Worm (Caenorhabditis elegans) whole organism, L1 larva: ENCODE measurements around the gene T13C5.6.

Source experiments
- C16A3.4 ChIP-seq: fragments of 150-350 bp; optimal IDR thresholded peaks from 2 replicates; lab custom pipeline; 2014; ENCODE audit warnings: missing biosample characterization, missing genetic modification characterization
- aha-1 ChIP-seq: fragments of 150-350 bp; optimal IDR thresholded peaks from 2 replicates; lab custom pipeline; 2014; ENCODE audit warnings: missing biosample characterization, missing genetic modification characterization
- alr-1 ChIP-seq: fragments of 200-800 bp; sonication (Bioruptor generic); optimal IDR thresholded peaks from 2 replicates; lab custom pipeline; 2018; ENCODE audit warnings: borderline replicate concordance, mild to moderate bottlenecking, missing genetic modification characterization, missing compliant biosample characterization
- aly-2 ChIP-seq: fragments of 150-350 bp; optimal IDR thresholded peaks from 2 replicates; lab custom pipeline; 2014; ENCODE audit warnings: missing biosample characterization, missing genetic modification characterization
- ama-1 ChIP-seq: fragments of 150-350 bp; optimal IDR thresholded peaks from 2 replicates; lab custom pipeline; 2014
- blmp-1 ChIP-seq: fragments of 150-350 bp; optimal IDR thresholded peaks from 2 replicates; lab custom pipeline; 2014; ENCODE audit warnings: missing biosample characterization, missing genetic modification characterization
- ceh-90 ChIP-seq: sonication (generic microtip); optimal IDR thresholded peaks from 2 replicates; lab custom pipeline; 2016; ENCODE audit warnings: missing genetic modification characterization, missing compliant biosample characterization
- dsc-1 ChIP-seq: sonication (generic microtip); optimal IDR thresholded peaks from 2 replicates; lab custom pipeline; 2016; ENCODE audit warnings: mild to moderate bottlenecking, missing genetic modification characterization, missing compliant biosample characterization
- efl-1 ChIP-seq, 4 experiments: fragments of 150-350 bp; optimal IDR thresholded peaks in 3 of 4; peaks in 1 of 4; 1 replicate in 1 of 4; 2 replicates in 3 of 4; lab custom pipeline; 2014; ENCODE audit warnings: missing biosample characterization in 2 of 4, missing genetic modification characterization in 2 of 4, missing genetic modification reagents in 2 of 4
- efl-3 ChIP-seq: fragments of 200-800 bp; sonication (Bioruptor generic); optimal IDR thresholded peaks from 2 replicates; lab custom pipeline; 2018; ENCODE audit warnings: mild to moderate bottlenecking, missing genetic modification characterization, missing compliant biosample characterization
- egl-13 ChIP-seq: sonication (generic microtip); optimal IDR thresholded peaks from 2 replicates; lab custom pipeline; 2016; ENCODE audit warnings: missing genotype, missing genetic modification reagents, missing genetic modification characterization, missing compliant biosample characterization
- egl-27 ChIP-seq, 2 experiments: fragments of 150-350 bp in 1 of 2; sonication (generic microtip); optimal IDR thresholded peaks; 3 replicates each; lab custom pipeline; 2017 to 2018; ENCODE audit warnings: missing biosample characterization in 2 of 2, missing genetic modification characterization in 2 of 2, missing genetic modification reagents in 2 of 2
- elt-2 ChIP-seq: sonication (generic microtip); optimal IDR thresholded peaks from 2 replicates; lab custom pipeline; 2016; ENCODE audit warnings: missing genetic modification characterization, mild to moderate bottlenecking, inconsistent platforms, missing compliant biosample characterization, missing genetic modification reagents
- hlh-17 ChIP-seq: fragments of 200-800 bp; sonication (Bioruptor generic); optimal IDR thresholded peaks from 2 replicates; lab custom pipeline; 2018; ENCODE audit warnings: missing genetic modification characterization, mild to moderate bottlenecking, missing compliant biosample characterization, moderate library complexity, borderline replicate concordance
- hpl-2 ChIP-seq: fragments of 150-350 bp; optimal IDR thresholded peaks from 2 replicates; lab custom pipeline; 2014; ENCODE audit warnings: missing biosample characterization, missing genetic modification reagents, missing genetic modification characterization
- irx-1 ChIP-seq: sonication (generic microtip); optimal IDR thresholded peaks from 2 replicates; lab custom pipeline; 2016; ENCODE audit warnings: missing genetic modification characterization, missing compliant biosample characterization
- isw-1 ChIP-seq: fragments of 200-800 bp; sonication (Bioruptor generic); IDR thresholded peaks from 2 replicates; pipeline ENCODE4 v1.3.6; 2022; ENCODE audit warnings: missing genetic modification characterization, missing compliant biosample characterization
- jun-1 ChIP-seq: fragments of 150-350 bp; optimal IDR thresholded peaks from 2 replicates; lab custom pipeline; 2014; ENCODE audit warnings: missing biosample characterization, missing genetic modification reagents, missing genetic modification characterization
- lin-13 ChIP-seq: fragments of 150-350 bp; optimal IDR thresholded peaks from 2 replicates; lab custom pipeline; 2014; ENCODE audit warnings: missing biosample characterization, missing genetic modification reagents, missing genetic modification characterization
- lin-14 ChIP-seq: fragments of 200-800 bp; sonication (Bioruptor generic); optimal IDR thresholded peaks from 2 replicates; lab custom pipeline; 2018; ENCODE audit warnings: mild to moderate bottlenecking, missing genetic modification characterization, moderate library complexity, missing compliant biosample characterization
- lin-35 ChIP-seq, 2 experiments: fragments of 150-350 bp; optimal IDR thresholded peaks; 2 replicates each; lab custom pipeline; 2014; ENCODE audit warnings: missing biosample characterization in 2 of 2, missing genetic modification characterization in 2 of 2, missing genetic modification reagents in 2 of 2
- lsy-2 ChIP-seq, 2 experiments: fragments of 150-350 bp; optimal IDR thresholded peaks; 2 replicates each; lab custom pipeline; 2014; ENCODE audit warnings: missing biosample characterization in 2 of 2, missing genetic modification characterization in 2 of 2
- mab-9 ChIP-seq: fragments of 200-800 bp; sonication (Bioruptor generic); IDR thresholded peaks from 2 replicates; pipeline ENCODE4 v1.3.6; 2022; ENCODE audit warnings: missing genetic modification reagents, missing genetic modification characterization, missing compliant biosample characterization
- mef-2 ChIP-seq: fragments of 150-350 bp; optimal IDR thresholded peaks from 2 replicates; lab custom pipeline; 2014; ENCODE audit warnings: missing biosample characterization, missing genetic modification characterization
- nhr-11 ChIP-seq: fragments of 150-350 bp; optimal IDR thresholded peaks from 2 replicates; lab custom pipeline; 2014; ENCODE audit warnings: missing biosample characterization, missing genetic modification characterization
- nhr-20 ChIP-seq: sonication (generic microtip); optimal IDR thresholded peaks from 2 replicates; lab custom pipeline; 2016; ENCODE audit warnings: mild to moderate bottlenecking, missing genetic modification characterization, missing compliant biosample characterization
- nhr-28 ChIP-seq: fragments of 150-350 bp; optimal IDR thresholded peaks from 2 replicates; lab custom pipeline; 2014; ENCODE audit warnings: missing biosample characterization, missing genetic modification characterization
- nhr-47 ChIP-seq: sonication (generic microtip); optimal IDR thresholded peaks from 2 replicates; lab custom pipeline; 2016; ENCODE audit warnings: mild to moderate bottlenecking, missing genetic modification characterization, moderate library complexity, missing compliant biosample characterization
- nhr-76 ChIP-seq: sonication (generic microtip); optimal IDR thresholded peaks from 2 replicates; lab custom pipeline; 2017; ENCODE audit warnings: missing biosample characterization, missing genetic modification characterization
- nhr-77 ChIP-seq: fragments of 150-350 bp; optimal IDR thresholded peaks from 2 replicates; lab custom pipeline; 2014; ENCODE audit warnings: missing biosample characterization, missing genetic modification characterization
- pag-3 ChIP-seq: sonication (generic microtip); optimal IDR thresholded peaks from 2 replicates; lab custom pipeline; 2017; ENCODE audit warnings: missing genetic modification characterization, mild to moderate bottlenecking, missing compliant biosample characterization, antibody characterized with exemption, borderline replicate concordance; ENCODE audit not compliant: insufficient read depth
- snpc-4 ChIP-seq: fragments of 150-350 bp; optimal IDR thresholded peaks from 2 replicates; lab custom pipeline; 2014; ENCODE audit warnings: missing biosample characterization, missing genetic modification characterization
- sptf-1 ChIP-seq: fragments of 150-350 bp; optimal IDR thresholded peaks from 2 replicates; lab custom pipeline; 2014; ENCODE audit warnings: missing biosample characterization, missing genetic modification characterization
- swsn-7 ChIP-seq: sonication (generic microtip); optimal IDR thresholded peaks from 2 replicates; lab custom pipeline; 2016; ENCODE audit warnings: missing genetic modification characterization, missing compliant biosample characterization
- tbx-2 ChIP-seq: sonication (generic microtip); optimal IDR thresholded peaks from 2 replicates; lab custom pipeline; 2016; ENCODE audit warnings: missing genetic modification characterization, missing compliant biosample characterization
- unc-130 ChIP-seq: fragments of 150-350 bp; optimal IDR thresholded peaks from 2 replicates; lab custom pipeline; 2017; ENCODE audit warnings: missing biosample characterization, missing genetic modification characterization, inconsistent platforms
- unc-62 ChIP-seq: fragments of 150-350 bp; optimal IDR thresholded peaks from 2 replicates; lab custom pipeline; 2014; ENCODE audit warnings: missing biosample characterization, missing genetic modification reagents, missing genetic modification characterization
- unc-86 ChIP-seq: sonication (generic microtip); optimal IDR thresholded peaks from 2 replicates; lab custom pipeline; 2016; ENCODE audit warnings: missing genetic modification characterization, missing compliant biosample characterization
- ztf-11 ChIP-seq, 2 experiments: sonication (generic microtip); optimal IDR thresholded peaks; 2 replicates each; lab custom pipeline; 2016 to 2017; ENCODE audit warnings: missing genetic modification characterization in 2 of 2, missing biosample characterization in 1 of 2, missing compliant biosample characterization in 1 of 2

T13C5.6 gene

ce11 chrX:6196627-6197026 is 10.9 kb downstream of the T13C5.6 start, which contains the start of gene daf-9:
Gene daf-9 (plus strand): TSS chrX:6196927.
- TF ChIP-seq C16A3.4 (tag; lab: Kevin White, UChicago) (no peak), aha-1 (tag; lab: Kevin White, UChicago) (no peak)

ce11 chrX:6194191-6194724 is 13.2 kb downstream of the T13C5.6 start, which contains the start of gene ceh-54:
Gene ceh-54 (minus strand): TSS chrX:6194241.
- TF ChIP-seq nhr-11 (tag; lab: Kevin White, UChicago): no peak
- no peak for TF ChIP-seq lin-35 (GFP tag; optimal IDR thresholded peaks at IDR 0.05; lab: Kevin White, UChicago)
- TF ChIP-seq nhr-47 (tag; lab: Kevin White, UChicago): peak; percentile 8
- TF ChIP-seq dsc-1 (tag; lab: Kevin White, UChicago): peak; percentile 75
- no peak for TF ChIP-seq ceh-90 (tag; lab: Kevin White, UChicago)
- TF ChIP-seq egl-13 (tag; lab: Kevin White, UChicago): peak; percentile 65

- TF ChIP-seq isw-1 (GFP tag; lab: Robert Waterston, UW): no peak
- TF ChIP-seq irx-1 (tag; lab: Kevin White, UChicago): no peak
- TF ChIP-seq elt-2 (tag; lab: Kevin White, UChicago): no peak
- no peak for TF ChIP-seq swsn-7 (tag; lab: Kevin White, UChicago)
- no peak for TF ChIP-seq hlh-17 (GFP tag; lab: Kevin White, UChicago)
- TF ChIP-seq tbx-2: no peak
- no peak for TF ChIP-seq ztf-11 (tag; optimal IDR thresholded peaks at IDR 0.05; lab: Kevin White, UChicago)
- no peak for TF ChIP-seq mef-2
- no peak for TF ChIP-seq pag-3
- no peak for TF ChIP-seq lsy-2 (tag; optimal IDR thresholded peaks at IDR 0.05; lab: Kevin White, UChicago)
- TF ChIP-seq nhr-11 (tag; lab: Kevin White, UChicago): no peak
- no peak for TF ChIP-seq unc-62
- TF ChIP-seq, all 84 proteins: peak for 0
These were observed 17.5 kb downstream of the T13C5.6 start, which contains the start of gene T13C5.9 for ce11 chrX:6189955-6190354. Gene T13C5.9 (plus strand): TSS chrX:6190255.

ce11 chrX:6187848-6188247 is 19.6 kb downstream of the T13C5.6 start, which contains the start of gene T13C5.10:
Gene T13C5.10 (plus strand): TSS chrX:6188148.
- no peak for TF ChIP-seq nhr-76
- no peak for TF ChIP-seq unc-130 (tag; lab: Kevin White, UChicago)
- TF ChIP-seq snpc-4 (tag; lab: Kevin White, UChicago): no peak
- TF ChIP-seq efl-1 (optimal IDR thresholded peaks at IDR 0.05; lab: Kevin White, UChicago): no peak
- TF ChIP-seq efl-1 (GFP tag; optimal IDR thresholded peaks at IDR 0.05 in 1 of 2; lab: Kevin White, UChicago): no peak
- no peak for TF ChIP-seq lin-13
- no peak for TF ChIP-seq lin-14
- TF ChIP-seq lsy-2 (tag; optimal IDR thresholded peaks at IDR 0.05; lab: Kevin White, UChicago): no peak
- no peak for TF ChIP-seq nhr-28 (tag; lab: Kevin White, UChicago)
- TF ChIP-seq unc-86 (tag; lab: Kevin White, UChicago): no peak
- no peak for TF ChIP-seq nhr-77 (tag; lab: Kevin White, UChicago)
- no peak for TF ChIP-seq aha-1 (tag; lab: Kevin White, UChicago)
- no peak for TF ChIP-seq blmp-1

- TF ChIP-seq isw-1 (GFP tag; lab: Robert Waterston, UW) (no peak), hpl-2 (GFP tag; lab: Kevin White, UChicago) (no peak), pag-3 (no peak), jun-1 (tag; lab: Kevin White, UChicago) (no peak), ztf-11 (tag; optimal IDR thresholded peaks at IDR 0.05; lab: Kevin White, UChicago) (no peak), aly-2 (tag; lab: Kevin White, UChicago) (no peak), snpc-4 (tag; lab: Kevin White, UChicago) (no peak), alr-1 (tag; lab: Kevin White, UChicago) (no peak), nhr-77 (tag; lab: Kevin White, UChicago) (no peak), ama-1 (no peak), egl-27 (tag; optimal IDR thresholded peaks at IDR 0.05; lab: Kevin White, UChicago) (no peak), mab-9 (GFP tag; lab: Robert Waterston, UW) (no peak), sptf-1 (tag; lab: Kevin White, UChicago) (no peak), lin-35 (GFP tag; optimal IDR thresholded peaks at IDR 0.05; lab: Kevin White, UChicago) (no peak), efl-3 (GFP tag; lab: Kevin White, UChicago) (no peak), lin-13 (no peak), unc-130 (tag; lab: Kevin White, UChicago) (no peak), nhr-20 (tag; lab: Kevin White, UChicago) (no peak)
These were observed 22.8 kb downstream of the T13C5.6 start, which contains the start of gene T13C5.2 for ce11 chrX:6184709-6185108. Gene T13C5.2 (plus strand): TSS chrX:6185009.
